Fruit fly (Drosophila melanogaster) whole organism, embryonic: ENCODE data around the gene Vha16-2.

ENCODE experiments used
- Atf-2 ChIP-seq: fragments of 200-800 bp; sonication (Bioruptor generic); optimal IDR thresholded peaks from 2 replicates; lab custom pipeline; 2016; ENCODE audit warnings: missing biosample characterization, missing genetic modification characterization
- Bdp1 ChIP-seq: fragments of 200-800 bp; sonication (Bioruptor generic); optimal IDR thresholded peaks from 3 replicates; lab custom pipeline; 2016; ENCODE audit warnings: missing biosample characterization, missing genetic modification characterization
- CG10267 ChIP-seq: fragments of 200-800 bp; sonication (Bioruptor generic); optimal IDR thresholded peaks from 2 replicates; lab custom pipeline; 2018; ENCODE audit warnings: missing biosample characterization, mild to moderate bottlenecking, missing genetic modification characterization, moderate library complexity
- CG11560 ChIP-seq: fragments of 200-800 bp; sonication (Bioruptor generic); IDR thresholded peaks from 3 replicates; pipeline ENCODE4 v1.3.6; 2022; ENCODE audit warnings: missing biosample characterization, missing genetic modification characterization
- CG12299 ChIP-seq: fragments of 200-800 bp; sonication (Bioruptor generic); optimal IDR thresholded peaks from 2 replicates; lab custom pipeline; 2018; ENCODE audit warnings: missing biosample characterization, mild to moderate bottlenecking, missing genetic modification characterization
- CG13287 ChIP-seq: fragments of 200-800 bp; sonication (Bioruptor generic); IDR thresholded peaks from 2 replicates; pipeline ENCODE4 v1.3.6; 2022; ENCODE audit warnings: missing biosample characterization, missing genetic modification characterization; ENCODE audit not compliant: partially characterized antibody
- CG13296 ChIP-seq: fragments of 200-800 bp; sonication (Bioruptor generic); optimal IDR thresholded peaks from 3 replicates; lab custom pipeline; 2018; ENCODE audit warnings: missing biosample characterization, mild to moderate bottlenecking, missing genetic modification characterization
- CG14441 ChIP-seq: fragments of 200-800 bp; sonication (Bioruptor generic); IDR thresholded peaks from 2 replicates; pipeline ENCODE4 v1.3.6; 2022; ENCODE audit warnings: missing biosample characterization, missing genetic modification characterization
- CG15073 ChIP-seq: fragments of 200-800 bp; sonication (Bioruptor generic); optimal IDR thresholded peaks from 2 replicates; lab custom pipeline; 2016; ENCODE audit warnings: missing biosample characterization, missing genetic modification characterization
- CG15601 ChIP-seq: fragments of 200-800 bp; sonication (Bioruptor generic); optimal IDR thresholded peaks from 3 replicates; lab custom pipeline; 2019; ENCODE audit warnings: missing biosample characterization, mild to moderate bottlenecking, missing genetic modification characterization, moderate library complexity
- CG16779 ChIP-seq: fragments of 200-800 bp; sonication (Bioruptor generic); IDR thresholded peaks from 2 replicates; pipeline ENCODE4 v1.3.6; 2022; ENCODE audit warnings: missing biosample characterization, missing genetic modification characterization
- CG17361 ChIP-seq: fragments of 200-800 bp; sonication (Bioruptor generic); IDR thresholded peaks from 3 replicates; pipeline ENCODE4 v1.3.6; 2022; ENCODE audit warnings: missing biosample characterization, missing genetic modification characterization
- CG2199 ChIP-seq: fragments of 200-800 bp; sonication (Bioruptor generic); IDR thresholded peaks from 3 replicates; pipeline ENCODE4 v1.3.6; 2022; ENCODE audit warnings: missing biosample characterization, missing genetic modification characterization
- CG2202 ChIP-seq: fragments of 200-800 bp; sonication (Bioruptor generic); optimal IDR thresholded peaks from 2 replicates; lab custom pipeline; 2018; ENCODE audit warnings: missing biosample characterization, mild to moderate bottlenecking, missing genetic modification characterization
- CG3995 ChIP-seq: fragments of 200-800 bp; sonication (Bioruptor generic); optimal IDR thresholded peaks from 3 replicates; lab custom pipeline; 2016; ENCODE audit warnings: missing biosample characterization, missing genetic modification characterization
- CG5180 ChIP-seq: fragments of 200-800 bp; sonication (Bioruptor generic); optimal IDR thresholded peaks from 3 replicates; lab custom pipeline; 2017; ENCODE audit warnings: missing biosample characterization, missing genetic modification characterization, mild to moderate bottlenecking, moderate library complexity, missing genetic modification reagents
- CG7556 ChIP-seq: fragments of 200-800 bp; sonication (Bioruptor generic); optimal IDR thresholded peaks from 2 replicates; lab custom pipeline; 2017; ENCODE audit warnings: missing biosample characterization, mild to moderate bottlenecking, missing genetic modification characterization
- CG7786 ChIP-seq: fragments of 200-800 bp; sonication (Bioruptor generic); optimal IDR thresholded peaks from 2 replicates; lab custom pipeline; 2016; ENCODE audit warnings: missing biosample characterization, missing genetic modification characterization
- CG8944 ChIP-seq: fragments of 200-800 bp; sonication (Bioruptor generic); optimal IDR thresholded peaks from 3 replicates; lab custom pipeline; 2016; ENCODE audit warnings: missing biosample characterization, missing genetic modification characterization
- E2f2 ChIP-seq: fragments of 200-800 bp; sonication (Bioruptor generic); IDR thresholded peaks from 2 replicates; pipeline ENCODE4 v1.3.6; 2022; ENCODE audit warnings: missing biosample characterization, missing genetic modification characterization
- ERR ChIP-seq: fragments of 200-800 bp; sonication (Bioruptor generic); optimal IDR thresholded peaks from 2 replicates; lab custom pipeline; 2016; ENCODE audit warnings: missing biosample characterization, missing genetic modification characterization
- Fer3 ChIP-seq: fragments of 200-800 bp; sonication (Bioruptor generic); optimal IDR thresholded peaks from 2 replicates; lab custom pipeline; 2018; ENCODE audit warnings: missing biosample characterization, mild to moderate bottlenecking, missing genetic modification characterization, moderate library complexity
- HLH4C ChIP-seq: fragments of 200-800 bp; sonication (Bioruptor generic); IDR thresholded peaks from 3 replicates; pipeline ENCODE4 v1.3.6; 2022; ENCODE audit warnings: missing biosample characterization, missing genetic modification characterization; ENCODE audit not compliant: partially characterized antibody
- Hand ChIP-seq: fragments of 200-800 bp; sonication (Bioruptor generic); optimal IDR thresholded peaks from 2 replicates; lab custom pipeline; 2017; ENCODE audit warnings: mild to moderate bottlenecking, missing biosample characterization, missing genetic modification reagents, missing genetic modification characterization
- Hey ChIP-seq: fragments of 200-800 bp; sonication (Bioruptor generic); optimal IDR thresholded peaks from 3 replicates; lab custom pipeline; 2018; ENCODE audit warnings: missing biosample characterization, mild to moderate bottlenecking, missing genetic modification characterization
- Hr3 ChIP-seq: fragments of 200-800 bp; sonication (Bioruptor generic); optimal IDR thresholded peaks from 3 replicates; lab custom pipeline; 2016; ENCODE audit warnings: missing biosample characterization, missing genetic modification characterization
- MBD-R2 ChIP-seq: fragments of 200-800 bp; sonication (Bioruptor generic); IDR thresholded peaks from 2 replicates; pipeline ENCODE4 v1.3.6; 2022; ENCODE audit warnings: missing biosample characterization, missing genetic modification characterization
- NfI ChIP-seq: fragments of 200-800 bp; sonication (Bioruptor generic); optimal IDR thresholded peaks from 3 replicates; lab custom pipeline; 2018; ENCODE audit warnings: missing biosample characterization, mild to moderate bottlenecking, missing genetic modification characterization, moderate library complexity
- Ptx1 ChIP-seq: fragments of 200-800 bp; sonication (Bioruptor generic); IDR thresholded peaks from 2 replicates; pipeline ENCODE4 v1.3.6; 2022; ENCODE audit warnings: missing biosample characterization, missing genetic modification characterization
- Scr ChIP-seq: fragments of 200-800 bp; sonication (Bioruptor generic); IDR thresholded peaks from 2 replicates; pipeline ENCODE4 v1.3.6; 2022; ENCODE audit warnings: missing biosample characterization, missing genetic modification characterization; ENCODE audit not compliant: partially characterized antibody
- Stat92E ChIP-seq, 3 experiments: fragments of >200 bp in 2 of 3; fragments of 200-800 bp in 1 of 3; sonication (Bioruptor generic) in 1 of 3; optimal IDR thresholded peaks; 2 replicates each; lab custom pipeline; 2017 to 2019; ENCODE audit warnings: missing biosample characterization in 3 of 3, missing genetic modification characterization in 3 of 3, mild to moderate bottlenecking in 1 of 3, moderate library complexity in 1 of 3
- Usf ChIP-seq: fragments of 200-800 bp; sonication (Bioruptor generic); optimal IDR thresholded peaks from 2 replicates; lab custom pipeline; 2017; ENCODE audit warnings: missing genotype, missing biosample characterization, missing genetic modification characterization
- bcd ChIP-seq: fragments of 200-800 bp; sonication (Bioruptor generic); optimal IDR thresholded peaks from 2 replicates; lab custom pipeline; 2017; ENCODE audit warnings: missing biosample characterization, mild to moderate bottlenecking, missing genetic modification characterization
- cwo ChIP-seq: fragments of 200-800 bp; sonication (Bioruptor generic); optimal IDR thresholded peaks from 3 replicates; lab custom pipeline; 2017; ENCODE audit warnings: missing biosample characterization, missing genetic modification characterization, mild to moderate bottlenecking, moderate library complexity, missing genetic modification reagents
- gce ChIP-seq: fragments of 200-800 bp; sonication (Bioruptor generic); IDR thresholded peaks from 3 replicates; pipeline ENCODE4 v1.3.6; 2022; ENCODE audit warnings: missing biosample characterization, missing genetic modification characterization
- ham ChIP-seq: fragments of 200-800 bp; sonication (Bioruptor generic); IDR thresholded peaks from 2 replicates; pipeline ENCODE4 v1.3.6; 2022; ENCODE audit warnings: missing biosample characterization, missing genetic modification characterization
- knrl ChIP-seq: fragments of 200-800 bp; sonication (Bioruptor generic); IDR thresholded peaks from 3 replicates; pipeline ENCODE4 v1.3.6; 2022; ENCODE audit warnings: missing biosample characterization, missing genetic modification characterization; ENCODE audit not compliant: partially characterized antibody
- lbe ChIP-seq: fragments of 200-800 bp; sonication (Bioruptor generic); optimal IDR thresholded peaks from 2 replicates; lab custom pipeline; 2016; ENCODE audit warnings: missing biosample characterization, mild to moderate bottlenecking, missing genetic modification characterization
- lov ChIP-seq, 2 experiments: fragments of 200-800 bp in 1 of 2; fragments of >200 bp in 1 of 2; sonication (Bioruptor generic) in 1 of 2; IDR thresholded peaks in 1 of 2; optimal IDR thresholded peaks in 1 of 2; 2 replicates in 1 of 2; 3 replicates in 1 of 2; pipeline versions ENCODE4 v1.3.6 to Lab custom; 2017 to 2022; ENCODE audit warnings: missing biosample characterization in 1 of 2, missing genetic modification characterization in 1 of 2
- nom ChIP-seq: fragments of 200-800 bp; sonication (Bioruptor generic); optimal IDR thresholded peaks from 2 replicates; lab custom pipeline; 2017; ENCODE audit warnings: missing biosample characterization, missing genetic modification characterization, mild to moderate bottlenecking, moderate library complexity, missing genetic modification reagents
- otp ChIP-seq: fragments of 200-800 bp; sonication (Bioruptor generic); IDR thresholded peaks from 3 replicates; pipeline ENCODE4, ENCODE4 v1.3.6; 2022; ENCODE audit warnings: missing biosample characterization, missing genetic modification characterization
- pb ChIP-seq: fragments of 200-800 bp; sonication (Bioruptor generic); optimal IDR thresholded peaks from 3 replicates; lab custom pipeline; 2016; ENCODE audit warnings: missing biosample characterization, missing genetic modification characterization
- pfk ChIP-seq: fragments of 200-800 bp; sonication (Bioruptor generic); optimal IDR thresholded peaks from 2 replicates; lab custom pipeline; 2018; ENCODE audit warnings: missing biosample characterization, mild to moderate bottlenecking, missing genetic modification characterization, moderate library complexity
- pho ChIP-seq: fragments of 200-800 bp; sonication (Bioruptor generic); optimal IDR thresholded peaks from 2 replicates; lab custom pipeline; 2016; ENCODE audit warnings: missing biosample characterization, missing genetic modification characterization
- sc ChIP-seq, 3 experiments: fragments of >200 bp in 2 of 3; fragments of 200-800 bp in 1 of 3; sonication (Bioruptor generic) in 1 of 3; optimal IDR thresholded peaks; 2 replicates in 2 of 3; 3 replicates in 1 of 3; lab custom pipeline; 2017; ENCODE audit warnings: mild to moderate bottlenecking in 1 of 3, missing biosample characterization in 1 of 3, missing genetic modification characterization in 1 of 3, missing genetic modification reagents in 1 of 3
- stc ChIP-seq: fragments of 200-800 bp; sonication (Bioruptor generic); IDR thresholded peaks from 2 replicates; pipeline ENCODE4 v1.3.6; 2022; ENCODE audit warnings: missing biosample characterization, missing genetic modification characterization
- sug ChIP-seq: fragments of 200-800 bp; optimal IDR thresholded peaks from 2 replicates; lab custom pipeline; 2019; ENCODE audit warnings: missing biosample characterization, mild to moderate bottlenecking, missing genetic modification characterization, moderate library complexity
- tx ChIP-seq: fragments of 200-800 bp; sonication (Bioruptor generic); optimal IDR thresholded peaks from 2 replicates; lab custom pipeline; 2016; ENCODE audit warnings: missing biosample characterization, missing genetic modification characterization
- vnd ChIP-seq: fragments of 200-800 bp; sonication (Bioruptor generic); IDR thresholded peaks from 3 replicates; pipeline ENCODE4 v1.3.6; 2022; ENCODE audit warnings: missing biosample characterization, missing genetic modification characterization; ENCODE audit not compliant: partially characterized antibody

Gene Vha16-2

dm6 chr3L:11429695-11430094, 45.1 kb upstream of the Vha16-2 start (continued):
- TF ChIP-seq pfk (GFP tag; lab: Kevin White, UChicago) (no peak), CG8944 (GFP tag; lab: Kevin White, UChicago) (no peak), CG10267 (no peak), Ptx1 (GFP tag; lab: Robert Waterston, UW) (no peak; the same call in 1 of the 2 replicates), CG15073 (no peak), lbe (GFP tag; lab: Kevin White, UChicago) (no peak), knrl (GFP tag; lab: Robert Waterston, UW) (no peak), Hand (GFP tag; lab: Kevin White, UChicago) (no peak), gce (GFP tag; lab: Robert Waterston, UW) (no peak), CG3995 (GFP tag; lab: Kevin White, UChicago) (no peak), pho (no peak), pb (GFP tag; lab: Kevin White, UChicago) (no peak), sc (optimal IDR thresholded peaks at IDR 0.05; lab: Kevin White, UChicago) (no peak), sc (GFP tag; optimal IDR thresholded peaks at IDR 0.05; lab: Kevin White, UChicago) (no peak), CG7556 (peak; percentile 24), otp (GFP tag; lab: Robert Waterston, UW) (0 out of 3 replicates have a peak, but pooled peaks have one; percentile 21), E2f2 (no peak), Usf (no peak), bcd (peak; percentile 26), CG5180 (GFP tag; lab: Kevin White, UChicago) (no peak), nom (GFP tag; lab: Kevin White, UChicago) (no peak), HLH4C (GFP tag; lab: Robert Waterston, UW) (no peak), Stat92E (GFP tag; optimal IDR thresholded peaks at IDR 0.05; lab: Kevin White, UChicago) (no peak), CG7786 (GFP tag; lab: Kevin White, UChicago) (peak; percentile 19), ERR (GFP tag; lab: Kevin White, UChicago) (no peak), CG2199 (no peak), Hr3 (GFP tag; lab: Kevin White, UChicago) (no peak), CG13287 (GFP tag; lab: Robert Waterston, UW) (no peak), Scr (GFP tag; lab: Robert Waterston, UW) (no peak), CG15601 (no peak), stc (0 out of 2 replicates have a peak, but pooled peaks have one; percentile 24), CG13296 (GFP tag; lab: Kevin White, UChicago) (no peak), CG17361 (GFP tag; lab: Robert Waterston, UW) (peak; percentile 56; the same call in 1 of the 3 replicates), lov (optimal IDR thresholded peaks at IDR 0.05; lab: Kevin White, UChicago) (no peak), lov (GFP tag; IDR thresholded peaks at IDR 0.05; lab: Robert Waterston, UW) (no peak), Atf-2 (GFP tag; lab: Kevin White, UChicago) (peak; percentile 11), CG11560 (tag; lab: Robert Waterston, UW) (no peak), vnd (GFP tag; lab: Robert Waterston, UW) (no peak), NfI (GFP tag; lab: Kevin White, UChicago) (no peak), Bdp1 (GFP tag; lab: Kevin White, UChicago) (no peak), MBD-R2 (GFP tag; lab: Robert Waterston, UW) (no peak), CG2202 (peak; percentile 15), Fer3 (tag; lab: Kevin White, UChicago) (no peak), Hey (no peak), tx (peak; percentile 0), cwo (GFP tag; lab: Kevin White, UChicago) (no peak), CG14441 (GFP tag; lab: Robert Waterston, UW) (no peak), CG16779 (no peak), ham (GFP tag; lab: Robert Waterston, UW) (no peak), sug (tag; lab: Kevin White, UChicago) (no peak), CG12299 (tag; lab: Kevin White, UChicago) (no peak)
